Worm (Caenorhabditis elegans): ENCODE data around the gene Y42H9AR.4.

ce11 chrIV:8061267-8061666, 50.8 kb downstream of the Y42H9AR.4 start:
- no peak for TF ChIP-seq nhr-28 (tag; optimal IDR thresholded peaks at IDR 0.05)
- no peak for TF ChIP-seq nhr-41 (GFP tag; IDR thresholded peaks at IDR 0.05)

All from whole organism, L4 larva.